Worm (Caenorhabditis elegans): Measurements from ENCODE around the gene ZK783.7.

- TF ChIP-seq unc-120 (tag; optimal IDR thresholded peaks at IDR 0.05; ENCODE audit: poor library complexity, severe bottlenecking) (no peak), bed-3 (GFP tag; optimal IDR thresholded peaks at IDR 0.05) (no peak), pha-4 (tag; optimal IDR thresholded peaks at IDR 0.05) (no peak), nhr-237 (tag; optimal IDR thresholded peaks at IDR 0.05) (no peak), nhr-28 (tag; optimal IDR thresholded peaks at IDR 0.05) (no peak), snpc-4 (tag; optimal IDR thresholded peaks at IDR 0.05) (no peak), elt-3 (tag; optimal IDR thresholded peaks at IDR 0.05) (no peak), ceh-83 (GFP tag; optimal IDR thresholded peaks at IDR 0.05) (no peak), sem-2 (GFP tag; optimal IDR thresholded peaks at IDR 0.05) (no peak), nhr-2 (tag; optimal IDR thresholded peaks at IDR 0.05) (no peak), ces-1 (GFP tag; optimal IDR thresholded peaks at IDR 0.05) (no peak)
Observed at ce11 chrIII:7692287-7692686, 35.8 kb downstream of the ZK783.7 start.

All from whole organism, mixed stage, embryonic.